Worm (Caenorhabditis elegans): Measurements from ENCODE around the gene K10B2.4.

The K10B2.4 gene

ce11 chrII:6348360-6348759, 12.4 kb downstream of the K10B2.4 start (continued):
- TF ChIP-seq alr-1 (tag; optimal IDR thresholded peaks at IDR 0.05; ENCODE audit: borderline replicate concordance) = no peak
- peak; percentile 92 for TF ChIP-seq blmp-1 (tag; optimal IDR thresholded peaks at IDR 0.05)
- TF ChIP-seq fkh-8 (tag; optimal IDR thresholded peaks at IDR 0.05) = peak; percentile 88
- TF ChIP-seq lin-13 (GFP tag; optimal IDR thresholded peaks at IDR 0.05) = peak; percentile 89
- peak; percentile 83 for TF ChIP-seq C16A3.4 (tag; optimal IDR thresholded peaks at IDR 0.05)
- peak; percentile 90 for TF ChIP-seq xbp-1 (tag; optimal IDR thresholded peaks at IDR 0.05)
- TF ChIP-seq skn-1 (tag; optimal IDR thresholded peaks at IDR 0.05) = peak; percentile 80
- TF ChIP-seq lin-15B (tag; optimal IDR thresholded peaks at IDR 0.05) = peak; percentile 20
- no peak for TF ChIP-seq nhr-12 (tag; optimal IDR thresholded peaks at IDR 0.05)
- peak; percentile 78 for TF ChIP-seq lir-3 (tag; optimal IDR thresholded peaks at IDR 0.05; ENCODE audit: poor library complexity)
- peak; percentile 98 for TF ChIP-seq snu-23 (GFP tag; optimal IDR thresholded peaks at IDR 0.05)
- TF ChIP-seq fos-1 (tag; optimal IDR thresholded peaks at IDR 0.05) = peak; percentile 85
- peak in 1 of 2 experiments; percentile 79 for TF ChIP-seq ztf-11 (tag; optimal IDR thresholded peaks at IDR 0.05)
- peak; percentile 97 for TF ChIP-seq ama-1 (optimal IDR thresholded peaks at IDR 0.05)
- TF ChIP-seq sup-37 (GFP tag; optimal IDR thresholded peaks at IDR 0.05) = peak; percentile 22
- TF ChIP-seq pqm-1 (tag; optimal IDR thresholded peaks at IDR 0.05) = no peak
- TF ChIP-seq ceh-63 (GFP tag; optimal IDR thresholded peaks at IDR 0.05) = no peak
- peak; percentile 94 for TF ChIP-seq tbx-2 (tag; optimal IDR thresholded peaks at IDR 0.05)
- peak; percentile 79 for TF ChIP-seq grh-1 (GFP tag; IDR thresholded peaks at IDR 0.05)
- TF ChIP-seq fkh-4 (tag; optimal IDR thresholded peaks at IDR 0.05; ENCODE audit: borderline replicate concordance) = no peak
- TF ChIP-seq hpl-2 (GFP tag; optimal IDR thresholded peaks at IDR 0.05) = peak; percentile 81
- peak; percentile 70 for TF ChIP-seq mab-9 (GFP tag; IDR thresholded peaks at IDR 0.05)
- TF ChIP-seq ceh-88 (GFP tag; IDR thresholded peaks at IDR 0.05) = no peak; the same call in 1 of the 2 replicates
- TF ChIP-seq nhr-28 (tag; optimal IDR thresholded peaks at IDR 0.05) = no peak
- no peak for TF ChIP-seq hlh-17 (GFP tag; optimal IDR thresholded peaks at IDR 0.05; ENCODE audit: borderline replicate concordance)
- peak; percentile 73 for TF ChIP-seq ceh-8 (GFP tag; optimal IDR thresholded peaks at IDR 0.05)
- TF ChIP-seq F16B12.6 (tag; optimal IDR thresholded peaks at IDR 0.05) = no peak
- peak; percentile 93 for TF ChIP-seq nhr-90 (tag; optimal IDR thresholded peaks at IDR 0.05; ENCODE audit: poor library complexity)
- TF ChIP-seq swsn-7 (tag; optimal IDR thresholded peaks at IDR 0.05) = peak; percentile 94
- peak; percentile 86 for TF ChIP-seq nhr-237 (tag; optimal IDR thresholded peaks at IDR 0.05)
- TF ChIP-seq efl-1 (optimal IDR thresholded peaks at IDR 0.05) = peak; percentile 82 to 85
- TF ChIP-seq efl-1 (GFP tag; optimal IDR thresholded peaks at IDR 0.05 in 1 of 2) = peak; percentile 69 to 98
- TF ChIP-seq unc-98 (GFP tag; IDR thresholded peaks at IDR 0.05) = no peak
- peak; percentile 58 to 76 (median 66) for TF ChIP-seq dpl-1 (GFP tag; optimal IDR thresholded peaks at IDR 0.05)
- TF ChIP-seq irx-1 (tag; optimal IDR thresholded peaks at IDR 0.05) = peak; percentile 74
- peak; percentile 84 to 92 (median 85) for TF ChIP-seq ceh-82 (tag; optimal IDR thresholded peaks at IDR 0.05)
- no peak for TF ChIP-seq tlp-1 (tag; optimal IDR thresholded peaks at IDR 0.05)
- TF ChIP-seq isw-1 (GFP tag; IDR thresholded peaks at IDR 0.05) = peak; percentile 67
- TF ChIP-seq aly-2 (tag; optimal IDR thresholded peaks at IDR 0.05) = no peak
- no peak for TF ChIP-seq unc-30 (tag; optimal IDR thresholded peaks at IDR 0.05)
- TF ChIP-seq nhr-71 (tag; optimal IDR thresholded peaks at IDR 0.05) = peak; percentile 97
- TF ChIP-seq lsy-2 (tag; optimal IDR thresholded peaks at IDR 0.05) = peak; percentile 88 to 91
- TF ChIP-seq egl-13 (tag; optimal IDR thresholded peaks at IDR 0.05) = peak; percentile 46
- peak; percentile 94 for TF ChIP-seq nhr-47 (tag; optimal IDR thresholded peaks at IDR 0.05)
- peak; percentile 66 for TF ChIP-seq unc-130 (tag; optimal IDR thresholded peaks at IDR 0.05)
- TF ChIP-seq C34B4.2 (tag; optimal IDR thresholded peaks at IDR 0.05) = no peak
- TF ChIP-seq vab-15 (tag; optimal IDR thresholded peaks at IDR 0.05) = no peak
- peak; percentile 93 for TF ChIP-seq jun-1 (tag; optimal IDR thresholded peaks at IDR 0.05)
- peak; percentile 82 for TF ChIP-seq dsc-1 (tag; optimal IDR thresholded peaks at IDR 0.05)
- peak; percentile 28 for TF ChIP-seq nhr-77 (tag; optimal IDR thresholded peaks at IDR 0.05)
- no peak for TF ChIP-seq ces-1 (GFP tag; optimal IDR thresholded peaks at IDR 0.05)
- TF ChIP-seq aha-1 (tag; optimal IDR thresholded peaks at IDR 0.05) = peak; percentile 29
- peak; percentile 77 for TF ChIP-seq mef-2 (tag; optimal IDR thresholded peaks at IDR 0.05)
- TF ChIP-seq zip-4 (GFP tag; optimal IDR thresholded peaks at IDR 0.05) = peak; percentile 66
